Worm (Caenorhabditis elegans): ENCODE data around the gene fbxa-73.

ce11 chrIII:2227407-2227806, 25.8 kb upstream of the fbxa-73 start, which contains the start of gene fbxa-62:
- TF ChIP-seq him-1 (tag; optimal IDR thresholded peaks at IDR 0.05) (no peak), W03F9.2 (tag; optimal IDR thresholded peaks at IDR 0.05) (no peak), dao-5 (tag; optimal IDR thresholded peaks at IDR 0.05) (no peak)
